Worm (Caenorhabditis elegans) whole organism, early embryonic: ENCODE results near the gene T07H3.8.
"Not testable (repeated sequence)": the region's sequence is repeated elsewhere in the genome, so short reads cannot be mapped to it uniquely, and the experiment has no call there.

Source experiments
- B0310.2 ChIP-seq: sonication (generic microtip); optimal IDR thresholded peaks from 2 replicates; lab custom pipeline; 2016; ENCODE audit warnings: mild to moderate bottlenecking, missing genetic modification characterization, missing compliant biosample characterization
- F13C5.2 ChIP-seq: sonication (generic microtip); optimal IDR thresholded peaks from 2 replicates; lab custom pipeline; 2017; ENCODE audit warnings: mild to moderate bottlenecking, missing genetic modification characterization, inconsistent platforms, missing compliant biosample characterization
- ama-1 ChIP-seq: fragments of 150-350 bp; optimal IDR thresholded peaks from 2 replicates; lab custom pipeline; 2014
- ceh-13 ChIP-seq: fragments of 200-800 bp; sonication (Bioruptor generic); optimal IDR thresholded peaks from 2 replicates; lab custom pipeline; 2018; ENCODE audit warnings: mild to moderate bottlenecking, missing genetic modification characterization, missing compliant biosample characterization
- ceh-36 ChIP-seq: sonication (generic microtip); optimal IDR thresholded peaks from 2 replicates; lab custom pipeline; 2016; ENCODE audit warnings: missing genetic modification characterization, inconsistent platforms, missing compliant biosample characterization
- hmbx-1 ChIP-seq: sonication (generic microtip); optimal IDR thresholded peaks from 2 replicates; lab custom pipeline; 2016; ENCODE audit warnings: mild to moderate bottlenecking, missing genetic modification characterization, missing compliant biosample characterization
- hmg-4 ChIP-seq: fragments of 200-800 bp; sonication (Bioruptor generic); optimal IDR thresholded peaks from 2 replicates; lab custom pipeline; 2018; ENCODE audit warnings: mild to moderate bottlenecking, missing genetic modification characterization, missing compliant biosample characterization
- hnd-1 ChIP-seq: sonication (generic microtip); optimal IDR thresholded peaks from 2 replicates; lab custom pipeline; 2016; ENCODE audit warnings: missing genetic modification characterization, missing compliant biosample characterization
- pes-1 ChIP-seq: fragments of 200-800 bp; sonication (Bioruptor generic); IDR thresholded peaks from 2 replicates; pipeline ENCODE4 v1.3.6; 2022; ENCODE audit warnings: missing genetic modification reagents, missing genetic modification characterization, missing compliant biosample characterization
- scrt-1 ChIP-seq: fragments of 200-800 bp; sonication (Bioruptor generic); IDR thresholded peaks from 2 replicates; pipeline ENCODE4 v1.3.6; 2022; ENCODE audit warnings: missing genetic modification characterization, missing compliant biosample characterization
- sea-1 ChIP-seq: fragments of 200-800 bp; sonication (Bioruptor generic); conservative IDR thresholded peaks from 2 replicates; pipeline ENCODE4 v1.3.6; 2022; ENCODE audit warnings: missing genetic modification characterization, missing compliant biosample characterization
- tbx-11 ChIP-seq: fragments of 200-800 bp; sonication (Bioruptor generic); IDR thresholded peaks from 2 replicates; pipeline ENCODE4 v1.3.6; 2022; ENCODE audit warnings: missing genetic modification characterization, missing compliant biosample characterization
- tbx-37 ChIP-seq: fragments of 200-800 bp; sonication (Bioruptor generic); conservative IDR thresholded peaks from 2 replicates; pipeline ENCODE4 v1.3.6; 2022; ENCODE audit warnings: missing genetic modification reagents, missing genetic modification characterization, missing compliant biosample characterization

ce11 chrII:1632216-1632615 is 45.8 kb downstream of the T07H3.8 start, which contains the start of gene C08E3.13:
- not testable (repeated sequence) for TF ChIP-seq hnd-1 (tag; lab: Kevin White, UChicago); B0310.2 (tag; lab: Kevin White, UChicago); pes-1 (GFP tag; lab: Robert Waterston, UW); sea-1 (GFP tag; lab: Robert Waterston, UW); ama-1; tbx-11 (GFP tag; lab: Robert Waterston, UW); hmg-4 (GFP tag; lab: Kevin White, UChicago); tbx-37 (GFP tag; lab: Robert Waterston, UW); ceh-13 (GFP tag; lab: Kevin White, UChicago); ceh-36 (tag; lab: Kevin White, UChicago); F13C5.2 (tag; lab: Kevin White, UChicago); hmbx-1; scrt-1
